Worm (Caenorhabditis elegans) whole organism, early embryonic: ENCODE data around the gene Y66D12A.3.

Experiments used
- ama-1 ChIP-seq: fragments of 150-350 bp; optimal IDR thresholded peaks from 2 replicates; lab custom pipeline; 2014
- ceh-36 ChIP-seq: sonication (generic microtip); optimal IDR thresholded peaks from 2 replicates; lab custom pipeline; 2016; ENCODE audit warnings: missing genetic modification characterization, inconsistent platforms, missing compliant biosample characterization

ce11 chrIII:11627631-11628030 is 38.6 kb downstream of the Y66D12A.3 start:
- TF ChIP-seq ceh-36 = no peak
- no peak for TF ChIP-seq ama-1 (lab: Kevin White, UChicago)
